Fruit fly (Drosophila melanogaster): Measurements from ENCODE around the gene Lrp4.

DNA sequence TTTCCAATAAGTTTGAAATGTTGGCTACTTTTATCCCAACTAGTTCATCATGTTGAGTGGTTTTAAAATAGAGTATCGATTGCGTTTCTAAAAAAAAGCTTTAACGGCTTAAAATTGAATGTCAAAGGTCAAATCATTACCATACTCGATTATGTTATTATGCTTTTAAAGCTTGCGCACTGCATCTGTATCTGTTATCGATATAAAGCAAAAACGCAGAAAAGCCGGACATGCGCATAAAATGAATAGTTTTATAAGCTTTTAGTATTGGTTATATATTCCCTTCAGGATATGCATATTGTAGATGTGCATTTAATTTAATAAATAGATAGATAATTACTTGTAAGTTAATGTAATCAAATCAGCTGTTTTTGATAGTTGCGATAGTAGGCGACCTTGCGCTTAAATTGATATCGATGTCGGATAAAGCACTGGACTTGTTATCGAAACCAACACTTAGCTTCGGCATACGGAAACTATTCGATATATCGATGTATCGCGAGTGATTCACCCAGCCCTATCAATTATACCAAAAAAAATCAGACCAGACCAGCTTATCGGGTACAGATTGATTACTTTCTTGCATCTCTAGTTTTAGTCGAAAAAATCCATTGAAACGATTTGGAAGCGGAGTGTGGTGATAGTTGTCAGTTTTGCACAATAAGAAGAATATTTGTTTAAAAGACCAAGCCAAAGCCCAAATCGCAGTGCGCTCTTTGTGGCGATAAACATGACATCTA is 18.9 kb upstream of the Lrp4 start, which contains the start of gene shi:
- TF ChIP-seq kay (GFP tag; optimal IDR thresholded peaks at IDR 0.05) (peak; percentile 18), caup (GFP tag; optimal IDR thresholded peaks at IDR 0.05; ENCODE audit: severe bottlenecking) (peak; percentile 51), Trl (optimal IDR thresholded peaks at IDR 0.05) (no peak), Trl (GFP tag; optimal IDR thresholded peaks at IDR 0.05) (no peak), trem (tag; optimal IDR thresholded peaks at IDR 0.05) (peak; percentile 65), CG18599 (GFP tag; optimal IDR thresholded peaks at IDR 0.05) (peak; percentile 29), CG13287 (GFP tag; IDR thresholded peaks at IDR 0.05; ENCODE audit: partially characterized antibody) (peak; percentile 96), insv (GFP tag; optimal IDR thresholded peaks at IDR 0.05) (peak in 1 of 2 experiments; percentile 67), NC2β (GFP tag; optimal IDR thresholded peaks at IDR 0.05) (no peak), zfh1 (GFP tag; IDR thresholded peaks at IDR 0.05) (no peak), esg (GFP tag; conservative IDR thresholded peaks at IDR 0.05) (no peak), Side (GFP tag; optimal IDR thresholded peaks at IDR 0.05) (no peak), Elba2 (GFP tag; optimal IDR thresholded peaks at IDR 0.05) (peak; percentile 65), jing (GFP tag; optimal IDR thresholded peaks at IDR 0.05) (no peak)
